Fruit fly (Drosophila melanogaster) whole organism, adult: ENCODE results near the gene CG17440.

Source experiments
- CG11617 ChIP-seq: fragments of 200-800 bp; sonication (Bioruptor generic); optimal IDR thresholded peaks from 2 replicates; lab custom pipeline; 2017; ENCODE audit warnings: mild to moderate bottlenecking, missing biosample characterization, missing genetic modification reagents, missing genetic modification characterization
- CG1620 ChIP-seq: fragments of 200-800 bp; sonication (Bioruptor generic); optimal IDR thresholded peaks from 2 replicates; lab custom pipeline; 2016; ENCODE audit warnings: missing biosample characterization, missing genetic modification characterization
- CG5204 ChIP-seq: fragments of 200-800 bp; sonication (Bioruptor generic); optimal IDR thresholded peaks from 2 replicates; lab custom pipeline; 2016; ENCODE audit warnings: missing biosample characterization, missing genetic modification characterization
- CG7045 ChIP-seq: fragments of 200-800 bp; sonication (Bioruptor generic); optimal IDR thresholded peaks from 2 replicates; lab custom pipeline; 2017; ENCODE audit warnings: missing biosample characterization, mild to moderate bottlenecking, missing genetic modification characterization
- CG7101 ChIP-seq: fragments of 200-800 bp; sonication (Bioruptor generic); optimal IDR thresholded peaks from 2 replicates; lab custom pipeline; 2018; ENCODE audit warnings: missing biosample characterization, mild to moderate bottlenecking, missing genetic modification characterization, moderate library complexity
- Clk ChIP-seq: fragments of 200-800 bp; sonication (Bioruptor generic); optimal IDR thresholded peaks from 2 replicates; lab custom pipeline; 2017; ENCODE audit warnings: missing biosample characterization, missing genetic modification characterization
- Crg-1 ChIP-seq: fragments of 200-800 bp; sonication (Bioruptor generic); optimal IDR thresholded peaks from 2 replicates; lab custom pipeline; 2016; ENCODE audit warnings: missing biosample characterization, missing genetic modification characterization
- Mnt ChIP-seq: fragments of 200-800 bp; sonication (Bioruptor generic); optimal IDR thresholded peaks from 2 replicates; lab custom pipeline; 2016; ENCODE audit warnings: missing biosample characterization, mild to moderate bottlenecking, missing genetic modification characterization
- bab1 ChIP-seq: fragments of 200-800 bp; sonication (Bioruptor generic); optimal IDR thresholded peaks from 3 replicates; lab custom pipeline; 2019; ENCODE audit warnings: missing biosample characterization, mild to moderate bottlenecking, missing genetic modification characterization, moderate library complexity
- cic ChIP-seq: fragments of 200-800 bp; sonication (Bioruptor generic); optimal IDR thresholded peaks from 2 replicates; lab custom pipeline; 2017; ENCODE audit warnings: missing biosample characterization, mild to moderate bottlenecking, missing genetic modification characterization, moderate library complexity
- cnc ChIP-seq, 2 experiments: fragments of >200 bp; optimal IDR thresholded peaks; 2 replicates each; lab custom pipeline; 2017
- kay ChIP-seq: fragments of 200-800 bp; sonication (Bioruptor generic); peaks from one replicate; lab custom pipeline; 2016; ENCODE audit warnings: missing biosample characterization, missing genetic modification characterization, borderline replicate concordance
- toe ChIP-seq: fragments of 200-800 bp; sonication (Bioruptor generic); optimal IDR thresholded peaks from 2 replicates; lab custom pipeline; 2016; ENCODE audit warnings: missing biosample characterization, missing genetic modification characterization

DNA sequence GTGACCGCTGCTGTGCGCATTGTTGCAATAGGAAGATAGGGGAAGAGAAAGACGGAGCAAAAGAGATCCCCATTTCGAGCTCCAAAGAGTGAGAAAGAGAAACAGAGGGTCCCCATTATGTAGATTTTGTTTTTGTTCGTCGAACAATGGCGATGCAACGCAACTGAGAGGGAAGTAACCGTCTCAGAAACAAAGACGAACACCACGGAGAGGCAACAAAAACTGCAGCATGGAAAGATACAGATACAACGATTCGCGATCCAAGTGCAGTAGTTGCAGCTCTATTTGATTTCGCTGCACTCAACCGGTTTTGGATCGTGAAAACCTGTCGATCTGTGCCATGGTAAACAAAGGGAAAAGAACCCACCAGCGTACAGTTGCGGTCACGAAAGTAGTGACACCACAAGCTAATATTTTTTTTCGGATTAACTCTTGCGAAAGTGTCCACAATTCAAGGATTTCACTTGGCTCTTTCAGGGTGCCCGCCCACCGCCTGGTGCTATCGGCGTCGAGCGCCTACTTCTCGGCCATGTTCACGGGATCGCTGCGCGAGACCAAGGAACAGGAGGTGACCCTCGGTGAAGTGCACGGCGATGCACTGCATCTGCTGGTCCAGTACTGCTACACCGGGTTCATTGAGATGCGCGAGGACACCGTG is 17.5 kb downstream of the CG17440 start:
- TF ChIP-seq Mnt (no peak), Clk (GFP tag; lab: Kevin White, UChicago) (no peak), cnc (optimal IDR thresholded peaks at IDR 0.05; lab: Kevin White, UChicago) (no peak), Crg-1 (no peak), CG1620 (GFP tag; lab: Kevin White, UChicago) (no peak), cic (GFP tag; lab: Kevin White, UChicago) (no peak), CG11617 (GFP tag; lab: Kevin White, UChicago) (no peak), kay (GFP tag; lab: Kevin White, UChicago) (no peak), CG7101 (no peak), CG7045 (GFP tag; lab: Kevin White, UChicago) (no peak), CG5204 (GFP tag; lab: Kevin White, UChicago) (no peak), bab1 (GFP tag; lab: Kevin White, UChicago) (no peak), toe (GFP tag; lab: Kevin White, UChicago) (no peak)
